Worm (Caenorhabditis elegans): ENCODE results near the gene F55G7.1.

The F55G7.1 gene

DNA sequence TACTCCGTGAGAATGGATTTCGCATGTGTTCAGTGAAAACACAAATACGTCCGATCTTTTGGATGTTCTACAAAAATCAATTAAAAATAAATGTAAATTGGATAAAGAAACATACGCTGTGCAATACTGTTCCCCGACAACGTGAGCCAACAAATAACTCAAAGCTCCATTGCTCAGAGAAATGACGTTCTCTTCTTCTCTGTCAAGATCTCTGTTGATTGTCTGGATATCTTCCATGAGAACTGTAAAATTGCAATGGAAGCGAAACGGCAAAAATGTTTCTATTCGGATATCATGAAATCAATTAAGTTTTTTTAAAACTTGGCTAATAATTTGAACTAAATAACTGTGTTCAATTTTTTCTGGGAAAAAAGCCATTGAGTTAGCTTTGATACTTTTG is 27.5 kb upstream of the F55G7.1 start:
- TF ChIP-seq sptf-1 (tag; optimal IDR thresholded peaks at IDR 0.05) (no peak), nhr-85 (tag) (no peak), lir-3 (tag; optimal IDR thresholded peaks at IDR 0.05; ENCODE audit: poor library complexity) (no peak)

DNA sequence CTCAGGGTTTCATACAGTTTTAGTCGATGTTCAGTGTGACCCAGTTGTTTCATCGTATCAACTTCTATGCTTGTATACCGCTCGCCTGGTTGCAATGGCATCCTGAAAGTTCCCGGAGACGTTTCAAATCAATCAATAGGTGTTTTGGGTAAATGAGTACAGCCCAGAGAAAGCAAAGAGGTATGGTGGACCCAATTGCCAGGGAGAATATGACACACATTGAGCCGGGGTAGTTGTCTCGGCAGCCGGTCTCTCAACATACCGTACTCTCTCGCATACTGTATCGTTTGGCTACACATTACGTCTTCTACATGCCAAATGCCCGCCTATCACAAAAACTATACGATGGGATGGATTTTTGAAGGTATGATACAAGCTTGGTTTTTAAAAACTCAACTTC is 26.2 kb upstream of the F55G7.1 start, which contains the start of gene Y62H9A.9:
Gene Y62H9A.9, minus strand, starts transcription at position 101 of the 400 bp plus-strand sequence.
- 0 out of 2 replicates have a peak, but pooled peaks have one; percentile 48 for TF ChIP-seq ets-5 (GFP tag; IDR thresholded peaks at IDR 0.05)
- no peak for TF ChIP-seq hlh-17 (GFP tag; optimal IDR thresholded peaks at IDR 0.05; ENCODE audit: borderline replicate concordance)

DNA sequence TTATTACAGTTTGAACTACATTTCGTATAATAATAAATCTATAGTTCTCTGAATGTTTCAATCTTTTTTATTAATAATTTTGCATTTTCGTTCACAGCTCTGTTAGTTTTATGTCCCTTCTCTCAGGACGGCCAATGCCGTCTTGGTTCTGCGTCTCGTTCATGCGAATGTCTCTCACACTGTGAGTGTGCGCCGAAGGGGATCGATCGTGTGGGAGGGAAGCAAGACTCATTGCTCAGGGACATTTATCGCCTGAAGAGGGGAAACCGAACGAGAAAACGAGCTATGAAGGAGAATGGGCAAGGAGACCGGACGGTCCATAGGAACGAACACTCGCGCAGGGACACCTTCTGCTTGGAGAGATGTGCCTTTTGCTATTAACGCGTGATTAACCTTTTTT is 25.2 kb upstream of the F55G7.1 start:
- peak; percentile 41 for TF ChIP-seq nhr-47 (tag; optimal IDR thresholded peaks at IDR 0.05)
- TF ChIP-seq fkh-10 (GFP tag; optimal IDR thresholded peaks at IDR 0.05) = peak; percentile 15
- TF ChIP-seq ceh-82 (tag; optimal IDR thresholded peaks at IDR 0.05) = peak in 1 of 3 experiments; percentile 18
- peak; percentile 47 for TF ChIP-seq dsc-1 (tag; optimal IDR thresholded peaks at IDR 0.05)
- TF ChIP-seq efl-1 (optimal IDR thresholded peaks at IDR 0.05) = peak in 1 of 2 experiments; percentile 0
- no peak for TF ChIP-seq efl-1 (GFP tag; optimal IDR thresholded peaks at IDR 0.05 in 1 of 2)
- no peak for TF ChIP-seq pqm-1 (tag; optimal IDR thresholded peaks at IDR 0.05)
- no peak for TF ChIP-seq mef-2 (tag; optimal IDR thresholded peaks at IDR 0.05)

DNA sequence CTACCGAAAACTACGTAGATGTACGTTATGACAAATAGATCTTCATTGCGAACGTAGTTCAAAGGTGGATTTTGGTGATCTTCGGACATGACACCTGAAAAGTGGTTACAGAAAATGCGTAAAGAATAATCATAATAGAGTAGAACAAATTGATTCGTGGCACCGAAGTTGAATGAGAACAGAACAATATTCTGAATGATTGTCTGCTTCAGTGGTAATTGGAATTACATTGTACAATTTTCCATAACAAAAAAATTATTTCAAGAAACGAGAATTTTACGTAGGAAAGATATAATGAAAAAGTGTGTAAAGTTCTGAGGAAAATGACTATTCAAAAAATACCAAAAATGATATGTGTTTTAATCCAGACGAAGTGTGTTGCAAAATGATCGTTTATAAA is 21.6 kb upstream of the F55G7.1 start, which contains the start of gene Y62H9A.10:
Gene Y62H9A.10, minus strand, starts transcription at position 101 of the 400 bp plus-strand sequence.
- TF ChIP-seq fkh-4 (tag; optimal IDR thresholded peaks at IDR 0.05; ENCODE audit: borderline replicate concordance) (no peak), ztf-4 (tag; optimal IDR thresholded peaks at IDR 0.05) (no peak), aly-2 (tag; optimal IDR thresholded peaks at IDR 0.05) (no peak), mdl-1 (tag; optimal IDR thresholded peaks at IDR 0.05) (no peak), snpc-4 (tag; optimal IDR thresholded peaks at IDR 0.05) (no peak), lsy-2 (tag; optimal IDR thresholded peaks at IDR 0.05) (no peak), hlh-17 (GFP tag; optimal IDR thresholded peaks at IDR 0.05; ENCODE audit: borderline replicate concordance) (no peak), ceh-88 (GFP tag; IDR thresholded peaks at IDR 0.05) (no peak), alr-1 (tag; optimal IDR thresholded peaks at IDR 0.05; ENCODE audit: borderline replicate concordance) (no peak), lin-35 (GFP tag; optimal IDR thresholded peaks at IDR 0.05) (no peak), lin-13 (GFP tag; optimal IDR thresholded peaks at IDR 0.05) (no peak), efl-3 (GFP tag; optimal IDR thresholded peaks at IDR 0.05) (no peak), sox-4 (tag; optimal IDR thresholded peaks at IDR 0.05) (no peak), zag-1 (tag; optimal IDR thresholded peaks at IDR 0.05) (no peak), lir-3 (tag; optimal IDR thresholded peaks at IDR 0.05; ENCODE audit: poor library complexity) (no peak), lin-15B (tag; optimal IDR thresholded peaks at IDR 0.05) (no peak)

DNA sequence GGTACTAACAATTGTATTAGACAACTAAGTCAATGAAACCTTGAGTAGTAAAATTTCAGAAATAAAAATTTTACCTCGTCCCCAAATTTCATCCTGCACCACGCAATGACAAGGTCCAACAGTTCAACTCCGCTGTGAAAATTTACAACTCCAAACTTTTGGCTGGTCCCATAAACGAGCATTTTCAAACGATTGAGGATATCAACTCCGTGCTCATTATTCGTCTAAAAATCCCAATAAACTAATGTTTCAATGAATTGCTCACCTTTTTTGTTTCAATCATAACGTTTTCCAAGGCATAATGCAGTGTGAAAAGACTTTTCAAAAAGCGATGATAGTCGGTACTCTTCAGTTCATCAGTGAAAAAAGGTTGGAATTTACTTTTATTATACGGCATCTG is 17.6 kb upstream of the F55G7.1 start:
- no peak for TF ChIP-seq isw-1 (GFP tag; IDR thresholded peaks at IDR 0.05)
- no peak for TF ChIP-seq sup-37 (GFP tag; optimal IDR thresholded peaks at IDR 0.05)
- TF ChIP-seq mef-2 (tag; optimal IDR thresholded peaks at IDR 0.05) = no peak
- TF ChIP-seq ztf-11 (tag; optimal IDR thresholded peaks at IDR 0.05) = no peak
- no peak for TF ChIP-seq zip-4 (GFP tag; optimal IDR thresholded peaks at IDR 0.05)
- TF ChIP-seq nhr-19 (GFP tag; conservative IDR thresholded peaks at IDR 0.05) = no peak
- no peak for TF ChIP-seq fkh-8 (tag; optimal IDR thresholded peaks at IDR 0.05)

DNA sequence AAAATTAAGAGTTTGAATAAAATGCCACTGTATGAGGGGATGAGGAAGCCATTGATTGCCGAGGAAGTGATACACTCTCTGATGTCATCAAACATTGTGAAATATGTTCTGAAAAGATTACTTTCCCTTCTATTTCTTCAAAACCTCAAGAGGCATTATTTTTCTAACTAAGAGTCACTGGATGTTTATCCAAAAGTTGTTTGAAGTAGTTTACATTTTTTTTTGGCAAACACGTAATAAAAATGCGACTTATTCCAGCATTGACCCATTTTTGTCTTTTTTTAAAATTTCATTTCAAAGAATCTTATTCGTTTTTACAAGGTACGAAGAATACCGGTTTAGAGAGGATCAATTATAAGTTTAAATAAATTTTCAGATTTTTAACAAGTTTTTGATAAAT is 17.0 kb upstream of the F55G7.1 start, which contains the start of gene Y62H9A.11:
Gene Y62H9A.11, minus strand, starts transcription at position 101 of the 400 bp plus-strand sequence.
- TF ChIP-seq F16B12.6 (tag; optimal IDR thresholded peaks at IDR 0.05) (no peak), rnt-1 (tag; optimal IDR thresholded peaks at IDR 0.05) (no peak), sptf-1 (tag; optimal IDR thresholded peaks at IDR 0.05) (no peak), C34B4.2 (tag; optimal IDR thresholded peaks at IDR 0.05) (no peak), aha-1 (tag; optimal IDR thresholded peaks at IDR 0.05) (no peak)

Data from whole organism, L1 larva.